Fruit fly (Drosophila melanogaster) whole organism, adult: ENCODE results near the gene CG17652.

Source experiments
- CG11617 ChIP-seq: fragments of 200-800 bp; sonication (Bioruptor generic); optimal IDR thresholded peaks from 2 replicates; lab custom pipeline; 2017; ENCODE audit warnings: mild to moderate bottlenecking, missing biosample characterization, missing genetic modification reagents, missing genetic modification characterization
- CG33017 ChIP-seq: fragments of 200-800 bp; sonication (Bioruptor generic); optimal IDR thresholded peaks from 2 replicates; lab custom pipeline; 2018; ENCODE audit warnings: missing biosample characterization, mild to moderate bottlenecking, missing genetic modification characterization, moderate library complexity
- CG7045 ChIP-seq: fragments of 200-800 bp; sonication (Bioruptor generic); optimal IDR thresholded peaks from 2 replicates; lab custom pipeline; 2017; ENCODE audit warnings: missing biosample characterization, mild to moderate bottlenecking, missing genetic modification characterization
- CG7101 ChIP-seq: fragments of 200-800 bp; sonication (Bioruptor generic); optimal IDR thresholded peaks from 2 replicates; lab custom pipeline; 2018; ENCODE audit warnings: missing biosample characterization, mild to moderate bottlenecking, missing genetic modification characterization, moderate library complexity

- TF ChIP-seq CG7045: no peak
- TF ChIP-seq CG11617 (GFP tag; lab: Kevin White, UChicago): no peak
- TF ChIP-seq CG33017 (tag; lab: Kevin White, UChicago): peak; percentile 68
- TF ChIP-seq CG7101 (tag; lab: Kevin White, UChicago): peak; percentile 49
Observed at dm6 chr2L:1732189-1732588, at the start of gene CG17652, which contains the start of gene CG17646.
